Fruit fly (Drosophila melanogaster) whole organism, adult: ENCODE results near the gene app.

Source experiments
- CG11617 ChIP-seq: fragments of 200-800 bp; sonication (Bioruptor generic); optimal IDR thresholded peaks from 2 replicates; lab custom pipeline; 2017; ENCODE audit warnings: mild to moderate bottlenecking, missing biosample characterization, missing genetic modification reagents, missing genetic modification characterization
- CG12768 ChIP-seq: fragments of 200-800 bp; sonication (Bioruptor generic); optimal IDR thresholded peaks from 2 replicates; lab custom pipeline; 2017; ENCODE audit warnings: missing biosample characterization, missing genetic modification characterization, mild to moderate bottlenecking, moderate library complexity, missing genetic modification reagents
- CG33017 ChIP-seq: fragments of 200-800 bp; sonication (Bioruptor generic); optimal IDR thresholded peaks from 2 replicates; lab custom pipeline; 2018; ENCODE audit warnings: missing biosample characterization, mild to moderate bottlenecking, missing genetic modification characterization, moderate library complexity
- CG5204 ChIP-seq: fragments of 200-800 bp; sonication (Bioruptor generic); optimal IDR thresholded peaks from 2 replicates; lab custom pipeline; 2016; ENCODE audit warnings: missing biosample characterization, missing genetic modification characterization
- CG7045 ChIP-seq: fragments of 200-800 bp; sonication (Bioruptor generic); optimal IDR thresholded peaks from 2 replicates; lab custom pipeline; 2017; ENCODE audit warnings: missing biosample characterization, mild to moderate bottlenecking, missing genetic modification characterization
- Crg-1 ChIP-seq: fragments of 200-800 bp; sonication (Bioruptor generic); optimal IDR thresholded peaks from 2 replicates; lab custom pipeline; 2016; ENCODE audit warnings: missing biosample characterization, missing genetic modification characterization
- bab1 ChIP-seq: fragments of 200-800 bp; sonication (Bioruptor generic); optimal IDR thresholded peaks from 3 replicates; lab custom pipeline; 2019; ENCODE audit warnings: missing biosample characterization, mild to moderate bottlenecking, missing genetic modification characterization, moderate library complexity
- ovo ChIP-seq: fragments of 200-800 bp; sonication (Bioruptor generic); optimal IDR thresholded peaks from 2 replicates; lab custom pipeline; 2016; ENCODE audit warnings: missing biosample characterization, missing genetic modification characterization
- pad ChIP-seq: fragments of 200-800 bp; sonication (Bioruptor generic); optimal IDR thresholded peaks from 3 replicates; lab custom pipeline; 2017; ENCODE audit warnings: missing biosample characterization, missing genetic modification characterization, mild to moderate bottlenecking, moderate library complexity, missing genetic modification reagents
- tj ChIP-seq: fragments of 200-800 bp; sonication (Bioruptor generic); optimal IDR thresholded peaks from 3 replicates; lab custom pipeline; 2017; ENCODE audit warnings: missing biosample characterization, mild to moderate bottlenecking, missing genetic modification characterization, moderate library complexity

DNA sequence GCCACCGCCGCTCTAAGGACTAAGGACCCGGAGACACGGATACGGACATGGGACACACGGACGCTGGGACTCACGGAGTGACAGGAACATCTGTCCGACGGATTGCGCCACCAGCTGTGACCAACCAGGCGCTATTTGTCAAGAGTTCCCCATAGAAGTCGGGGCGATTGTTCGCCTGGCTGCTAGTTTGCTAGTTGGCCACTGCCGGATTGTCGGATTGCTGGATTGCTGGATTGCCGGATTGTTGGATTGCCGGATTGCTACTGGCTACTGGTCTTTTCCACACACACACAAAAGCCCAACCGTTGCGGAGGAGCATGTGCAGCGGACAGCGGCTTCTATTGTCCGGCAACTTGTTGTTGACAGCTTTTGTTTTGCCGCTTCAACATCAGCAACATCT is 39.4 kb downstream of the app start:
- TF ChIP-seq CG7045 (GFP tag; lab: Kevin White, UChicago) (no peak), pad (GFP tag; lab: Kevin White, UChicago) (no peak), CG5204 (GFP tag; lab: Kevin White, UChicago) (no peak), Crg-1 (GFP tag; lab: Kevin White, UChicago) (no peak), tj (GFP tag; lab: Kevin White, UChicago) (no peak), bab1 (no peak), CG11617 (no peak), ovo (no peak), CG33017 (no peak), CG12768 (GFP tag; lab: Kevin White, UChicago) (no peak)
